Fruit fly (Drosophila melanogaster): Measurements from ENCODE around the gene kon.

The kon gene

dm6 chr2L:18517002-18517635 lies 13.3 kb upstream of the kon start, which contains the start of gene CG10211 (continued):
- TF ChIP-seq trem (tag; optimal IDR thresholded peaks at IDR 0.05) (no peak), NC2β (GFP tag; optimal IDR thresholded peaks at IDR 0.05) (no peak), CG15073 (GFP tag; optimal IDR thresholded peaks at IDR 0.05) (no peak), E2f2 (GFP tag; IDR thresholded peaks at IDR 0.05) (0 out of 2 replicates have a peak, but pooled peaks have one; percentile 11), Trl (optimal IDR thresholded peaks at IDR 0.05) (peak; percentile 62 to 63), Trl (GFP tag; optimal IDR thresholded peaks at IDR 0.05) (no peak), CG14667 (GFP tag; IDR thresholded peaks at IDR 0.05) (no peak), CG6791 (GFP tag; IDR thresholded peaks at IDR 0.05; ENCODE audit: partially characterized antibody) (no peak), abd-A (tag; optimal IDR thresholded peaks at IDR 0.05) (peak; percentile 25), sd (tag; optimal IDR thresholded peaks at IDR 0.05) (no peak), CG6175 (GFP tag; IDR thresholded peaks at IDR 0.05) (0 out of 3 replicates have a peak, but pooled peaks have one; percentile 27), stc (GFP tag; IDR thresholded peaks at IDR 0.05) (no peak), CG11696 (GFP tag; IDR thresholded peaks at IDR 0.05) (no peak), Doc2 (GFP tag; IDR thresholded peaks at IDR 0.05) (no peak), CG10543 (GFP tag; optimal IDR thresholded peaks at IDR 0.05) (peak; percentile 44), Hmr (GFP tag; optimal IDR thresholded peaks at IDR 0.05) (no peak), ATbp (GFP tag; optimal IDR thresholded peaks at IDR 0.05) (no peak), CG4360 (GFP tag; IDR thresholded peaks at IDR 0.05) (no peak), CG34224 (GFP tag; IDR thresholded peaks at IDR 0.05; ENCODE audit: partially characterized antibody) (0 out of 3 replicates have a peak, but pooled peaks have one; percentile 16), Med (GFP tag) (peak; percentile 77), bsh (GFP tag; optimal IDR thresholded peaks at IDR 0.05) (peak in 1 of 2 experiments; percentile 62), chinmo (GFP tag; IDR thresholded peaks at IDR 0.05; ENCODE audit: partially characterized antibody) (peak; percentile 80; the same call in 3 of the 4 replicates), Blimp-1 (GFP tag; optimal IDR thresholded peaks at IDR 0.05) (peak; percentile 98), CG12942 (GFP tag; optimal IDR thresholded peaks at IDR 0.05) (no peak), CG3838 (GFP tag; optimal IDR thresholded peaks at IDR 0.05) (no peak), CG13287 (GFP tag; IDR thresholded peaks at IDR 0.05; ENCODE audit: partially characterized antibody) (peak; percentile 19; the same call in 1 of the 2 replicates), HLHmδ (GFP tag; optimal IDR thresholded peaks at IDR 0.05) (no peak), D19A (tag; optimal IDR thresholded peaks at IDR 0.05) (no peak), unc-4 (GFP tag; IDR thresholded peaks at IDR 0.05; ENCODE audit: partially characterized antibody) (no peak), scrt (GFP tag; optimal IDR thresholded peaks at IDR 0.05) (no peak), pros (GFP tag; optimal IDR thresholded peaks at IDR 0.05) (peak; percentile 42), sc (optimal IDR thresholded peaks at IDR 0.05) (no peak), sc (GFP tag; optimal IDR thresholded peaks at IDR 0.05) (no peak), HmgD (GFP tag; optimal IDR thresholded peaks at IDR 0.05) (no peak), z (GFP tag; IDR thresholded peaks at IDR 0.05) (peak; percentile 56; the same call in 1 of the 3 replicates), CG7928 (GFP tag; optimal IDR thresholded peaks at IDR 0.05) (no peak), oc (tag; optimal IDR thresholded peaks at IDR 0.05) (peak; percentile 70), bbx (GFP tag; IDR thresholded peaks at IDR 0.05; ENCODE audit: partially characterized antibody) (peak; percentile 15; the same call in 1 of the 2 replicates), CG8281 (tag; optimal IDR thresholded peaks at IDR 0.05) (peak; percentile 20), Drgx (GFP tag; IDR thresholded peaks at IDR 0.05) (peak; percentile 51; the same call in 1 of the 2 replicates), CrebB (tag; optimal IDR thresholded peaks at IDR 0.05) (no peak), gce (GFP tag; IDR thresholded peaks at IDR 0.05) (no peak), gt (GFP tag; IDR thresholded peaks at IDR 0.05) (no peak), CG12236 (GFP tag; optimal IDR thresholded peaks at IDR 0.05) (no peak), gro (GFP tag; optimal IDR thresholded peaks at IDR 0.05) (no peak), Antp (GFP tag; optimal IDR thresholded peaks at IDR 0.05) (no peak), Mrtf (GFP tag; IDR thresholded peaks at IDR 0.05) (no peak), maf-S (GFP tag; optimal IDR thresholded peaks at IDR 0.05) (no peak), CG8290 (GFP tag; optimal IDR thresholded peaks at IDR 0.05) (no peak), CG8290 (tag; optimal IDR thresholded peaks at IDR 0.05) (peak in 1 of 2 experiments; percentile 4)
